Fruit fly (Drosophila melanogaster) whole organism, embryonic: ENCODE measurements around the gene scramb2.
A peak's percentile ranks its signal among the peaks of the same experiment; 100 is the strongest.

Experiments
- Ada2b ChIP-seq: fragments of 200-800 bp; sonication (Bioruptor generic); IDR thresholded peaks from 2 replicates; pipeline ENCODE4 v1.3.6; 2022; ENCODE audit warnings: missing biosample characterization, missing genetic modification characterization
- Antp ChIP-seq: fragments of 200-800 bp; sonication (Bioruptor generic); optimal IDR thresholded peaks from 3 replicates; lab custom pipeline; 2016; ENCODE audit warnings: missing biosample characterization, missing genetic modification characterization
- Awh ChIP-seq: fragments of 200-800 bp; sonication (Bioruptor generic); IDR thresholded peaks from 2 replicates; pipeline ENCODE4, ENCODE4 v1.3.6; 2022; ENCODE audit warnings: missing biosample characterization, missing genetic modification characterization
- BEAF-32 ChIP-seq: fragments of 200-800 bp; sonication (Bioruptor generic); optimal IDR thresholded peaks from 3 replicates; lab custom pipeline; 2017; ENCODE audit warnings: missing biosample characterization, missing genetic modification characterization, mild to moderate bottlenecking, moderate library complexity, missing genetic modification reagents
- Bdp1 ChIP-seq: fragments of 200-800 bp; sonication (Bioruptor generic); optimal IDR thresholded peaks from 3 replicates; lab custom pipeline; 2016; ENCODE audit warnings: missing biosample characterization, missing genetic modification characterization
- BtbVII ChIP-seq: fragments of 200-800 bp; sonication (Bioruptor generic); optimal IDR thresholded peaks from 3 replicates; lab custom pipeline; 2017; ENCODE audit warnings: missing biosample characterization, mild to moderate bottlenecking, missing genetic modification characterization
- CG10654 ChIP-seq: fragments of 200-800 bp; sonication (Bioruptor generic); optimal IDR thresholded peaks from 2 replicates; lab custom pipeline; 2016; ENCODE audit warnings: missing biosample characterization, missing genetic modification characterization
- CG10959 ChIP-seq: fragments of 200-800 bp; sonication (Bioruptor generic); IDR thresholded peaks from 2 replicates; pipeline ENCODE4 v1.3.6; 2022; ENCODE audit warnings: missing biosample characterization, missing genetic modification characterization
- CG12391 ChIP-seq: fragments of 200-800 bp; sonication (Bioruptor generic); optimal IDR thresholded peaks from 3 replicates; lab custom pipeline; 2018; ENCODE audit warnings: missing biosample characterization, mild to moderate bottlenecking, missing genetic modification characterization, moderate library complexity
- CG14860 ChIP-seq: fragments of 200-800 bp; sonication (Bioruptor generic); IDR thresholded peaks from 3 replicates; pipeline ENCODE4 v1.3.6; 2022; ENCODE audit warnings: missing biosample characterization, missing genetic modification characterization; ENCODE audit not compliant: partially characterized antibody
- CG15011 ChIP-seq: fragments of 200-800 bp; sonication (Bioruptor generic); optimal IDR thresholded peaks from 3 replicates; lab custom pipeline; 2018; ENCODE audit warnings: missing biosample characterization, mild to moderate bottlenecking, missing genetic modification characterization
- CG15696 ChIP-seq: fragments of 200-800 bp; sonication (Bioruptor generic); optimal IDR thresholded peaks from 2 replicates; lab custom pipeline; 2019; ENCODE audit warnings: missing biosample characterization, mild to moderate bottlenecking, missing genetic modification characterization, moderate library complexity
- CG18262 ChIP-seq: fragments of 200-800 bp; optimal IDR thresholded peaks from 3 replicates; lab custom pipeline; 2019; ENCODE audit warnings: missing biosample characterization, mild to moderate bottlenecking, missing genetic modification characterization, moderate library complexity
- CG2875 ChIP-seq: fragments of 200-800 bp; sonication (Bioruptor generic); optimal IDR thresholded peaks from 2 replicates; lab custom pipeline; 2017; ENCODE audit warnings: missing biosample characterization, mild to moderate bottlenecking, missing genetic modification characterization, missing genetic modification reagents
- CG2889 ChIP-seq: fragments of 200-800 bp; sonication (Bioruptor generic); IDR thresholded peaks from 3 replicates; pipeline ENCODE4 v1.3.6; 2022; ENCODE audit warnings: missing biosample characterization, missing genetic modification characterization
- CG34224 ChIP-seq: fragments of 200-800 bp; sonication (Bioruptor generic); IDR thresholded peaks from 3 replicates; pipeline ENCODE4 v1.3.6; 2022; ENCODE audit warnings: missing biosample characterization, missing genetic modification characterization; ENCODE audit not compliant: partially characterized antibody
- CG4707 ChIP-seq: fragments of 200-800 bp; sonication (Bioruptor generic); optimal IDR thresholded peaks from 2 replicates; lab custom pipeline; 2018; ENCODE audit warnings: missing biosample characterization, mild to moderate bottlenecking, missing genetic modification characterization, moderate library complexity
- CG6689 ChIP-seq: fragments of 200-800 bp; sonication (Bioruptor generic); IDR thresholded peaks from 2 replicates; pipeline ENCODE4 v1.3.6; 2022; ENCODE audit warnings: missing biosample characterization, missing genetic modification characterization
- CG7786 ChIP-seq: fragments of 200-800 bp; sonication (Bioruptor generic); optimal IDR thresholded peaks from 2 replicates; lab custom pipeline; 2016; ENCODE audit warnings: missing biosample characterization, missing genetic modification characterization
- CG9817 ChIP-seq: fragments of 200-800 bp; sonication (Bioruptor generic); optimal IDR thresholded peaks from 2 replicates; lab custom pipeline; 2018; ENCODE audit warnings: missing biosample characterization, mild to moderate bottlenecking, missing genetic modification characterization, moderate library complexity
- D19A ChIP-seq: fragments of 200-800 bp; optimal IDR thresholded peaks from 3 replicates; lab custom pipeline; 2019; ENCODE audit warnings: missing biosample characterization, mild to moderate bottlenecking, missing genetic modification characterization, moderate library complexity
- Dll ChIP-seq: fragments of 200-800 bp; sonication (Bioruptor generic); IDR thresholded peaks from 4 replicates; pipeline ENCODE4 v1.3.6; 2022; ENCODE audit warnings: missing biosample characterization, missing genetic modification characterization; ENCODE audit not compliant: partially characterized antibody
- Drgx ChIP-seq: fragments of 200-800 bp; sonication (Bioruptor generic); IDR thresholded peaks from 2 replicates; pipeline ENCODE4 v1.3.6; 2022; ENCODE audit warnings: missing biosample characterization, missing genetic modification characterization
- Fer3 ChIP-seq: fragments of 200-800 bp; sonication (Bioruptor generic); optimal IDR thresholded peaks from 2 replicates; lab custom pipeline; 2018; ENCODE audit warnings: missing biosample characterization, mild to moderate bottlenecking, missing genetic modification characterization, moderate library complexity
- HLH4C ChIP-seq: fragments of 200-800 bp; sonication (Bioruptor generic); IDR thresholded peaks from 3 replicates; pipeline ENCODE4 v1.3.6; 2022; ENCODE audit warnings: missing biosample characterization, missing genetic modification characterization; ENCODE audit not compliant: partially characterized antibody
- Med ChIP-seq: fragments of 200-800 bp; sonication (Bioruptor generic); peaks from one replicate; lab custom pipeline; 2016; ENCODE audit warnings: missing biosample characterization, missing genetic modification characterization, mild to moderate bottlenecking, inconsistent platforms, moderate library complexity
- Meics ChIP-seq: fragments of 200-800 bp; sonication (Bioruptor generic); optimal IDR thresholded peaks from 2 replicates; lab custom pipeline; 2017; ENCODE audit warnings: missing biosample characterization, mild to moderate bottlenecking, missing genetic modification characterization
- Rx ChIP-seq: fragments of 200-800 bp; sonication (Bioruptor generic); IDR thresholded peaks from 2 replicates; pipeline ENCODE4 v1.3.6; 2022; ENCODE audit warnings: missing biosample characterization, missing genetic modification characterization
- Stat92E ChIP-seq, 3 experiments: fragments of >200 bp in 2 of 3; fragments of 200-800 bp in 1 of 3; sonication (Bioruptor generic) in 1 of 3; optimal IDR thresholded peaks; 2 replicates each; lab custom pipeline; 2017 to 2019; ENCODE audit warnings: missing biosample characterization in 3 of 3, missing genetic modification characterization in 3 of 3, mild to moderate bottlenecking in 1 of 3, moderate library complexity in 1 of 3
- amos ChIP-seq: fragments of 200-800 bp; sonication (Bioruptor generic); IDR thresholded peaks from 2 replicates; pipeline ENCODE4 v1.3.6; 2022; ENCODE audit warnings: missing biosample characterization, missing genetic modification characterization; ENCODE audit not compliant: partially characterized antibody
- bsh ChIP-seq, 2 experiments: fragments of 200-800 bp; sonication (Bioruptor generic); optimal IDR thresholded peaks; 2 replicates each; lab custom pipeline; 2017 to 2018; ENCODE audit warnings: mild to moderate bottlenecking in 2 of 2, missing biosample characterization in 2 of 2, missing genetic modification characterization in 2 of 2, moderate library complexity in 1 of 2
- cas ChIP-seq: fragments of 200-800 bp; sonication (Bioruptor generic); IDR thresholded peaks from 2 replicates; pipeline ENCODE4 v1.3.6; 2022; ENCODE audit warnings: missing biosample characterization, missing genetic modification characterization
- en ChIP-seq: fragments of 200-800 bp; sonication (Bioruptor generic); optimal IDR thresholded peaks from 2 replicates; lab custom pipeline; 2016; ENCODE audit warnings: missing biosample characterization, missing genetic modification characterization
- hkb ChIP-seq, 2 experiments: fragments of 200-800 bp in 1 of 2; fragments of >200 bp in 1 of 2; sonication (Bioruptor generic) in 1 of 2; IDR thresholded peaks in 1 of 2; optimal IDR thresholded peaks in 1 of 2; 2 replicates each; pipeline versions ENCODE4 v1.3.6 to Lab custom; 2017 to 2022; ENCODE audit warnings: missing biosample characterization in 1 of 2, missing genetic modification characterization in 1 of 2
- ind ChIP-seq: fragments of 200-800 bp; sonication (Bioruptor generic); optimal IDR thresholded peaks from 3 replicates; lab custom pipeline; 2016; ENCODE audit warnings: missing biosample characterization, missing genetic modification characterization
- ken ChIP-seq: fragments of 200-800 bp; sonication (Bioruptor generic); IDR thresholded peaks from 3 replicates; pipeline ENCODE4 v1.3.6; 2022; ENCODE audit warnings: missing biosample characterization, missing genetic modification characterization
- mam ChIP-seq: fragments of 200-800 bp; sonication (Bioruptor generic); optimal IDR thresholded peaks from 3 replicates; lab custom pipeline; 2016; ENCODE audit warnings: missing biosample characterization, missing genetic modification characterization
- mld ChIP-seq: fragments of 200-800 bp; sonication (Bioruptor generic); IDR thresholded peaks from 3 replicates; pipeline ENCODE4 v1.3.6; 2022; ENCODE audit warnings: missing biosample characterization, missing genetic modification characterization; ENCODE audit not compliant: partially characterized antibody
- pfk ChIP-seq: fragments of 200-800 bp; sonication (Bioruptor generic); optimal IDR thresholded peaks from 2 replicates; lab custom pipeline; 2018; ENCODE audit warnings: missing biosample characterization, mild to moderate bottlenecking, missing genetic modification characterization, moderate library complexity
- pho ChIP-seq: fragments of 200-800 bp; sonication (Bioruptor generic); optimal IDR thresholded peaks from 2 replicates; lab custom pipeline; 2016; ENCODE audit warnings: missing biosample characterization, missing genetic modification characterization
- row ChIP-seq: fragments of 200-800 bp; sonication (Bioruptor generic); IDR thresholded peaks from 3 replicates; pipeline ENCODE4 v1.3.6; 2022; ENCODE audit warnings: missing biosample characterization, missing genetic modification characterization
- sens-2 ChIP-seq: fragments of 200-800 bp; sonication (Bioruptor generic); IDR thresholded peaks from 2 replicates; pipeline ENCODE4 v1.3.6; 2022; ENCODE audit warnings: missing biosample characterization, missing genetic modification characterization
- shn ChIP-seq: fragments of 200-800 bp; sonication (Bioruptor generic); optimal IDR thresholded peaks from 3 replicates; lab custom pipeline; 2016; ENCODE audit warnings: missing biosample characterization, missing genetic modification characterization
- sna ChIP-seq: fragments of 200-800 bp; sonication (Bioruptor generic); IDR thresholded peaks from 2 replicates; pipeline ENCODE4 v1.3.6; 2022; ENCODE audit warnings: missing biosample characterization, missing genetic modification characterization; ENCODE audit not compliant: partially characterized antibody
- toy ChIP-seq: fragments of 200-800 bp; sonication (Bioruptor generic); IDR thresholded peaks from 2 replicates; pipeline ENCODE4 v1.3.6; 2022; ENCODE audit warnings: missing biosample characterization, missing genetic modification characterization
- tup ChIP-seq: fragments of 200-800 bp; sonication (Bioruptor generic); optimal IDR thresholded peaks from 2 replicates; lab custom pipeline; 2016; ENCODE audit warnings: missing biosample characterization, mild to moderate bottlenecking, missing genetic modification characterization, moderate library complexity
- vvl ChIP-seq: fragments of 200-800 bp; sonication (Bioruptor generic); IDR thresholded peaks from 2 replicates; pipeline ENCODE4 v1.3.6; 2022; ENCODE audit warnings: missing biosample characterization, missing genetic modification characterization
- wor ChIP-seq: fragments of 200-800 bp; sonication (Bioruptor generic); IDR thresholded peaks from 2 replicates; pipeline ENCODE4 v1.3.6; 2022; ENCODE audit warnings: missing biosample characterization, missing genetic modification characterization

The scramb2 gene

DNA sequence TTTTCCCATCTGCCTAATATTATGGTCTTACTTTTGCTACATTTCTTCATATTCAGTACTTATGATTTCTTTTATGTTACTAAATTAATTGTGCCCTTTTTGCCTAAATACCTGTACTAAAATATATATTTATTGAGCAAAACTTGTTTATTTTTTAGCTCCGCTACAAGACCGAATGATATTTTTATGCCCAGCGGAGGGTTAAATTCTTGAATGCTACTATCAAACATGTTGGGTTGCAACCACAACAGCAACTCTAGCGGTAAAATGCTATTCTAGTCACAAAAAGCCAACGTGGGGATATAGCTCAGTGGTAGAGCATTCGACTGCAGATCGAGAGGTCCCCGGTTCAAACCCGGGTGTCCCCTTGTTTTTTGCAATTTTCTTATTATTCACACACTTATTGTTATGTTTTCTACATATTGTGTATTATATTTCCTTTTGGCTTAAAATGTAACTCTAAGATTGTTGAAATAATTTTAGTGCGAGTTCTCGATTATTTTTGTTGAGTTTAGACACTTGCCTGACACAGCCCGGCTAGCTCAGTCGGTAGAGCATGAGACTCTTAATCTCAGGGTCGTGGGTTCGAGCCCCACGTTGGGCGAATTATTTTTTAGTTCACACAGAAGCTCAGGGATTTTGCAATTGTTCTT lies 49.6 kb upstream of the scramb2 start (continued):
- TF ChIP-seq sens-2 (GFP tag; lab: Robert Waterston, UW) (no peak), mld (GFP tag; lab: Robert Waterston, UW) (peak; percentile 95), pho (GFP tag; lab: Kevin White, UChicago) (peak; percentile 11), ind (GFP tag; lab: Kevin White, UChicago) (peak; percentile 11), ken (0 out of 3 replicates have a peak, but pooled peaks have one; percentile 37), D19A (tag; lab: Kevin White, UChicago) (no peak), Dll (GFP tag; lab: Robert Waterston, UW) (peak; percentile 60), CG2875 (GFP tag; lab: Kevin White, UChicago) (no peak), Stat92E (GFP tag; optimal IDR thresholded peaks at IDR 0.05; lab: Kevin White, UChicago) (peak in 1 of 3 experiments; percentile 12), CG18262 (tag; lab: Kevin White, UChicago) (peak; percentile 38), CG6689 (no peak), row (peak; percentile 65; the same call in 2 of the 3 replicates), amos (GFP tag; lab: Robert Waterston, UW) (peak; percentile 81), CG12391 (peak; percentile 53), wor (GFP tag; lab: Robert Waterston, UW) (no peak), cas (GFP tag; lab: Robert Waterston, UW) (0 out of 2 replicates have a peak, but pooled peaks have one; percentile 6), en (peak; percentile 5), toy (no peak), tup (GFP tag; lab: Kevin White, UChicago) (no peak), Meics (GFP tag; lab: Kevin White, UChicago) (peak; percentile 27), BtbVII (GFP tag; lab: Kevin White, UChicago) (no peak), CG10654 (GFP tag; lab: Kevin White, UChicago) (no peak), CG7786 (GFP tag; lab: Kevin White, UChicago) (no peak), Rx (GFP tag; lab: Robert Waterston, UW) (no peak), Antp (GFP tag; lab: Kevin White, UChicago) (no peak), CG9817 (tag; lab: Kevin White, UChicago) (peak; percentile 22), CG10959 (GFP tag; lab: Robert Waterston, UW) (peak; percentile 87), CG14860 (GFP tag; lab: Robert Waterston, UW) (peak; percentile 87), Med (GFP tag; lab: Kevin White, UChicago) (peak; percentile 26), Bdp1 (GFP tag; lab: Kevin White, UChicago) (peak; percentile 99), hkb (optimal IDR thresholded peaks at IDR 0.05; lab: Kevin White, UChicago) (no peak), hkb (GFP tag; IDR thresholded peaks at IDR 0.05; lab: Robert Waterston, UW) (peak; percentile 62; the same call in 1 of the 2 replicates), CG34224 (GFP tag; lab: Robert Waterston, UW) (peak; percentile 74), pfk (no peak), Awh (GFP tag; lab: Robert Waterston, UW) (0 out of 2 replicates have a peak, but pooled peaks have one; percentile 27), HLH4C (peak; percentile 85), CG2889 (GFP tag; lab: Robert Waterston, UW) (peak; percentile 45; the same call in 1 of the 3 replicates), BEAF-32 (GFP tag; lab: Kevin White, UChicago) (no peak), Drgx (GFP tag; lab: Robert Waterston, UW) (0 out of 2 replicates have a peak, but pooled peaks have one; percentile 5), bsh (GFP tag; optimal IDR thresholded peaks at IDR 0.05; lab: Kevin White, UChicago) (peak in 1 of 2 experiments; percentile 8), sna (GFP tag; lab: Robert Waterston, UW) (peak; percentile 72), mam (peak; percentile 9), Fer3 (tag; lab: Kevin White, UChicago) (peak; percentile 41), CG15011 (GFP tag; lab: Kevin White, UChicago) (no peak), Ada2b (GFP tag; lab: Robert Waterston, UW) (peak; percentile 3; the same call in 1 of the 2 replicates), shn (GFP tag; lab: Kevin White, UChicago) (no peak), vvl (peak; percentile 24; the same call in 1 of the 2 replicates), CG4707 (GFP tag; lab: Kevin White, UChicago) (no peak), CG15696 (tag; lab: Kevin White, UChicago) (no peak)
